Fruit fly (Drosophila melanogaster) S2 (cell line): ENCODE results near the gene AOX3.

Experiments
- CG8478 ChIP-seq: fragments of >200 bp; optimal IDR thresholded peaks from 2 replicates; lab custom pipeline; 2018
- CTCF ChIP-seq, 2 experiments: fragments of >200 bp; optimal IDR thresholded peaks; 2 replicates each; lab custom pipeline; 2018

AOX3 gene

DNA sequence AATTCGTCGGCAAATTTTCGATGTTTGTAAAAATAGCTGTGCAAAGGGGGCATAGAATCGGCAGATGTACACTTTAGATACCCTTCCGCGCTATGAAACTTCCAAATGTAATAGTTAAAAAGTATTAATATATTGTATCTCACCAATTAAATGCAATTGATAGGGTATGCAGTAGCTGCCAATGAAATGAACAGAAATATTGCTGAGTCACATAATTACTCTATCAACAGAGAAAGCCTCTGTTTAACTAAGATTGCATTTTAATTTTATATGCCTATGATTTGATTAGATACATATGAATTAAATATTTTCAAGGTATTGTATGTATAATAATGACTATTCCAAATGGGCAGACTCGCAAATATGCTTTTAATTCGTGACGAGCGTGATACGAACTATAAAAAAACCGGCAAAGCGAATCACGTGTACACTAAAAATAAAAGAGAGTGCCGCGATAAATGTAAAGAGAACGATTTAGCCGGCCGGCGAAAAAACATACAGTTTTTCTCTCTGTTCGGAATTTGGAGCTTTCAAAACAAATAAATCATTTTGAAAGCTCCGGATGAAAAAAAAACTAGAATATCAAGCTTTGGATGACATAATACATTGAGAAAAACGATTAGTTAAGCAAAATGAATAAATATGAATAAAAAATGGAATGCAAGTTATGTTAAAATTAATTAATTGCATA, at the start of gene AOX3:
Gene AOX3, minus strand, starts transcription at position 362 of the 691 bp plus-strand sequence.
- TF ChIP-seq CG8478 (lab: Kevin White, UChicago) (no peak), CTCF (optimal IDR thresholded peaks at IDR 0.05; lab: Kevin White, UChicago) (no peak)

dm6 chr3R:15596022-15596438, 48.0 kb upstream of the AOX3 start:
- TF ChIP-seq CG8478 (lab: Kevin White, UChicago): no peak
- no peak for TF ChIP-seq CTCF (optimal IDR thresholded peaks at IDR 0.05; lab: Kevin White, UChicago)

- no peak for TF ChIP-seq CTCF (optimal IDR thresholded peaks at IDR 0.05; lab: Kevin White, UChicago)
- TF ChIP-seq CG8478 (lab: Kevin White, UChicago): no peak
Measured at dm6 chr3R:15588567-15589321, 40.8 kb upstream of the AOX3 start.

- TF ChIP-seq CTCF (optimal IDR thresholded peaks at IDR 0.05; lab: Kevin White, UChicago) (no peak), CG8478 (lab: Kevin White, UChicago) (no peak)
Measured at dm6 chr3R:15587491-15587890, 39.5 kb upstream of the AOX3 start.

DNA sequence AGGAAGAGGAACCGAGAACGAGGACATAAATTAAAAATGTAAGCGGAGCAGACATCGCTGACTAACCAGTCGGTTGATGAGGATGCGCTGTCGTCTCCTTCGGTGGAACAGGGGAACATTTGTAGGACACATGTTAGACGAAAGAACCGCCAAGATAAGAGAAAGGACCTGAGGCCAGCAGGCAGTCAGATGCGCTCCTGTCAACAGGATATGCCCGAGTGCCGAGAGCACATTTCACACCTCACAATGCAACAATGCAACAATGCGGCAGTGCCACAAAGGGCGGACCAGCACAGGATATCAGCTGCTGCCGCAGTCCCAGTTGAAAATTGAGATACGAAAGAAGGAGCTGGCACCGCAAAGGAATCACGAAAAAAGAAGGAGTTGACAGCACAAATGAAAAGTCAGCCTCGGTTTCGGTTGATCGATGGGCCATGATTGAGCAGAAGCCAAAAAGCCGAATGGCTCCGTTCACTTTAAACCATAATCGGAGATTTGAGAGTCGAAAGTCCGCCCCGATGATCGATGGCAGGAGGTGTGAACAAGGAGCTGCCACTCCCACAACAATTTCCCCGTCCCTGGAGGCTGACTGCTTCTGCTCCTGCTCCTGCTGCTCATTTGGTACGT, 36.6 kb upstream of the AOX3 start:
- TF ChIP-seq CTCF (optimal IDR thresholded peaks at IDR 0.05; lab: Kevin White, UChicago): no peak
- no peak for TF ChIP-seq CG8478 (lab: Kevin White, UChicago)

DNA sequence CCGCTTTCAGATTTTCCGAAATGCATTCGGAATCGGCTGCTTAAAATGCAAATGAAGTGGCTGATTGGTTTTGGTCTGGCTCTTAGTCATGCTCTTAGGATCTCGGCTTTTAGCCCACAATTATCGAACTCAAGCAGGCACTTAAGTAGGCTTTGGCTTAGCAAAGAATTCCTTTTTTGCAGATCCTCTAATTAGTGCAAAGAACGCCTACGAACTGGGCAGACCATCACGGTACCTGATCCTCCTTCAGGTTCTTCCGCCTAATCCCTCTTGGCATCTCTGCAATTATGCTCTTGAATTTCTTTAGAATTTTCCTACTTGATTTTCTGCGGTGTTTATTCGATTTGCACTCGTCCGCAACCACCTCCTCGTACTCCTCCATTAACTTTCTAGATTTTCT, 35.5 kb upstream of the AOX3 start:
- no peak for TF ChIP-seq CG8478 (lab: Kevin White, UChicago)
- TF ChIP-seq CTCF (optimal IDR thresholded peaks at IDR 0.05; lab: Kevin White, UChicago): no peak

dm6 chr3R:15582526-15583155, 34.7 kb upstream of the AOX3 start:
- no peak for TF ChIP-seq CG8478 (lab: Kevin White, UChicago)
- no peak for TF ChIP-seq CTCF (optimal IDR thresholded peaks at IDR 0.05; lab: Kevin White, UChicago)

DNA sequence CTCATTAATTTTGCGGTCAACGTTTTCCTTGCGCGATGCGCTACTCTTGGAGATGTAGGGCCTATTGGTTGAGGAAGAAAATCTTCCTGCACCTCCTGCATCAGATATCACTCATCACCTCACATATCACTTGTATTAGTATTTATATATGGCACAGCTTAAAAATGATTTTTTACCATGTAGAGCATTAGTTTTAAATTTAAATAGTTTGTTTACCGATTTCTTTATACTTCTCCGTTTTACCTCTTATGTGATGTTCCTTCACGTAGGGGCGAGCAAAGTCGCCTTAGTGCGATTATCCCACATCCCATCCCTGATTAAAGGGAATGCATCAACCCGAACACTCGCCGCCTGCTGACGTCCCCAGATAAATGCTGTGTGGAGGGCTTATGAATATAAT, 32.7 kb upstream of the AOX3 start:
- TF ChIP-seq CTCF (optimal IDR thresholded peaks at IDR 0.05; lab: Kevin White, UChicago) (no peak), CG8478 (lab: Kevin White, UChicago) (no peak)

DNA sequence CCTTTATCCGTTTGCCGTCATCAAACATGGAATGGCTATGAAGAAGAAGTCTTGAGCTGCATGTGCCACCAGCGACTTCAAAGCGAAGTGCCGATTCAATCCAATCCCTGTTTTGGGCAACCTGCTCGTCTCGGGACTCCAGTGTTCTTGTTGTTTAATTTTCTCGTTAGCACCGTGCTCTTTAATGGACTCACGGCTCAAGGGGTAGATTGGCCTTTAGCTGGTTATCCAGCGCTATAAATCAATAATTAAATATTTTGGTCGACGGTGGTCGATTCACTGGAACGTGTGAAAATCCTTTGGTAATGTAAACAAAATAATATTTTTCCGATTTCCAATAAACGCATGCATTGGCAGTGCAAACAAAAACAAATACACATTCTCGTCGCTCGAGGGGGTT, 31.7 kb upstream of the AOX3 start:
- no peak for TF ChIP-seq CTCF (optimal IDR thresholded peaks at IDR 0.05; lab: Kevin White, UChicago)
- no peak for TF ChIP-seq CG8478 (lab: Kevin White, UChicago)

DNA sequence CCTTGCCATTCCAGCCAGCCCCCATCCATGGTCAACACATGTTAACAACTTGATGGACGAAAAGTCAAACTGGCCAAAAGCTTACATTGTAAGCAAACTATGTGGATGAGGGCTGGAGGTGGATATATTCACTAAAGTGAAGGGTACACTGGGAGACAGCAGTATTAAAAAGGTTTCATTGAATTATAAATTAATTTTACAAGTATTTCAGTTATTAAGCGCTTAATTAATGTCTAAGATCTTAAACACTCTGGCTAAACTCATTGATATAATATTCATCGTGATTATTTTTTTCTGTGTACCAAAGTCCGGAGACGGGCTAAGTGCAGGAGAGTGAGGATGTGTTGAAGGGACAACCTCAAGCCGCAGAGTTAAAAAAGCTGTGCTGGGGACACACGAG, 20.6 kb upstream of the AOX3 start:
- TF ChIP-seq CTCF (optimal IDR thresholded peaks at IDR 0.05; lab: Kevin White, UChicago): no peak
- TF ChIP-seq CG8478 (lab: Kevin White, UChicago): no peak

- no peak for TF ChIP-seq CG8478 (lab: Kevin White, UChicago)
Measured at dm6 chr3R:15567913-15568312, 19.9 kb upstream of the AOX3 start.

dm6 chr3R:15566948-15567347, 19.0 kb upstream of the AOX3 start:
- no peak for TF ChIP-seq CG8478 (lab: Kevin White, UChicago)
- TF ChIP-seq CTCF (optimal IDR thresholded peaks at IDR 0.05; lab: Kevin White, UChicago): no peak

- TF ChIP-seq CTCF (optimal IDR thresholded peaks at IDR 0.05; lab: Kevin White, UChicago) (no peak), CG8478 (lab: Kevin White, UChicago) (no peak)
Measured at dm6 chr3R:15566340-15566739, 18.4 kb upstream of the AOX3 start.

DNA sequence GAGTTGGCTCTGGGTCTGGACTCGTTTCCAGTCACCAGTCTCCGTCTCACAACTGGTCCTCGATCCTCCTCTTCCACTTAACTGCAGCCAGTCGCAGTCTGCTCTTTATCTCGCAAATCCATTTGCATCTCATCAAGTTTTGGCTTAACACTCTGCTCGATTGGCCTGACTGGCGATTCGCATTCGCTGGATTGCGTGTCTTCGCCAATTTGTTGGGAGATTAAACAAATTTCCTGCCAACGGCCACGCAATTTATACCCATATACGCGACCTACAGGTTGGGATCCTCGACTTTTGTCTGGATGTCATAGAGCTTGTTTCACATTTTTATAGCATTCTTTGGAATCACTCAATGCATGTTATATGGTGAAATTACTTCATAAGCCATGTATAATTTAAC, 9.3 kb upstream of the AOX3 start:
- TF ChIP-seq CTCF (optimal IDR thresholded peaks at IDR 0.05; lab: Kevin White, UChicago): no peak
- no peak for TF ChIP-seq CG8478 (lab: Kevin White, UChicago)

- no peak for TF ChIP-seq CG8478 (lab: Kevin White, UChicago)
- no peak for TF ChIP-seq CTCF (optimal IDR thresholded peaks at IDR 0.05; lab: Kevin White, UChicago)
Measured at dm6 chr3R:15556524-15556923, 8.5 kb upstream of the AOX3 start.
